Fruit fly (Drosophila melanogaster) whole organism, embryonic: ENCODE data around the gene Obp93a.
A peak's percentile ranks its signal among the peaks of the same experiment; 100 is the strongest.

Source experiments
- CG10274 ChIP-seq: fragments of 200-800 bp; sonication (Bioruptor generic); optimal IDR thresholded peaks from 3 replicates; lab custom pipeline; 2017; ENCODE audit warnings: missing biosample characterization, mild to moderate bottlenecking, missing genetic modification characterization
- CG34224 ChIP-seq: fragments of 200-800 bp; sonication (Bioruptor generic); IDR thresholded peaks from 3 replicates; pipeline ENCODE4 v1.3.6; 2022; ENCODE audit warnings: missing biosample characterization, missing genetic modification characterization; ENCODE audit not compliant: partially characterized antibody
- CG7271 ChIP-seq: fragments of 200-800 bp; sonication (Bioruptor generic); optimal IDR thresholded peaks from 2 replicates; lab custom pipeline; 2018; ENCODE audit warnings: missing biosample characterization, mild to moderate bottlenecking, missing genetic modification characterization, moderate library complexity
- Dbx ChIP-seq: fragments of 200-800 bp; sonication (Bioruptor generic); IDR thresholded peaks from 3 replicates; pipeline ENCODE4 v1.3.6; 2022; ENCODE audit warnings: missing biosample characterization, missing genetic modification characterization
- Hmr ChIP-seq: fragments of 200-800 bp; sonication (Bioruptor generic); optimal IDR thresholded peaks from 3 replicates; lab custom pipeline; 2017; ENCODE audit warnings: mild to moderate bottlenecking, missing biosample characterization, missing genetic modification reagents, missing genetic modification characterization
- caup ChIP-seq: fragments of 200-800 bp; sonication (Bioruptor generic); optimal IDR thresholded peaks from 3 replicates; lab custom pipeline; 2017; ENCODE audit warnings: missing biosample characterization, mild to moderate bottlenecking, missing genetic modification characterization, moderate library complexity; ENCODE audit not compliant: severe bottlenecking
- crc ChIP-seq: fragments of 200-800 bp; sonication (Bioruptor generic); optimal IDR thresholded peaks from 2 replicates; lab custom pipeline; 2016; ENCODE audit warnings: missing biosample characterization, missing genetic modification characterization
- hkb ChIP-seq, 2 experiments: fragments of 200-800 bp in 1 of 2; fragments of >200 bp in 1 of 2; sonication (Bioruptor generic) in 1 of 2; IDR thresholded peaks in 1 of 2; optimal IDR thresholded peaks in 1 of 2; 2 replicates each; pipeline versions ENCODE4 v1.3.6 to Lab custom; 2017 to 2022; ENCODE audit warnings: missing biosample characterization in 1 of 2, missing genetic modification characterization in 1 of 2
- p53 ChIP-seq: fragments of 200-800 bp; sonication (Bioruptor generic); optimal IDR thresholded peaks from 2 replicates; lab custom pipeline; 2016; ENCODE audit warnings: missing biosample characterization, missing genetic modification characterization
- pnt ChIP-seq: fragments of 200-800 bp; sonication (Bioruptor generic); optimal IDR thresholded peaks from 3 replicates; lab custom pipeline; 2016; ENCODE audit warnings: missing biosample characterization, missing genetic modification characterization

DNA sequence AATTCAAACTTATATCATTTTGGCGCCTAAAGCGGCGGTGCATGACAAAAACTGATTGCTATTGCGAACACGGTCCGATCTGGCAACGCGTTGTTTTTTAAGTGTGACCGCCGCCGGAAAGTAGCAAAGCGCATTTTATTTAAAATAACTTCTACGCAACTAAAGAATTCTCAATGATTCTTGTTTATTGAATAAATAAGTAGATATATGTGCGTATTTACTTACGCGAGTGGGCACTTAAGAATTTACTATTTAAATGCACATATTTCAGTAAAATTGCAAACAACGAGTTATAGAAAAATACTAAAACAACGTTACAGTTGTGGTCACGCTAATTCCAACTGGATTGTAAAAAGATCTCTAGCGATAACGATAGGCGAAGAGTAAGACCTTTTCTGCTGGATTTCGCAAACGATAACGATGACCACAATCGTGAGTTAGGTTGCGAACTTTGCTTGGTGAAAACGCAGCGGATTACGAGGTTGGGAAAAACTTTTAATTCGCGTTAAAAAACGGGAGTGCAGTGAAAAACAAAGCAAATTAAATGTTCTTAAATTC, 26.5 kb upstream of the Obp93a start:
- TF ChIP-seq pnt (GFP tag; lab: Kevin White, UChicago) (peak; percentile 3), CG7271 (no peak), Dbx (no peak), p53 (GFP tag; lab: Kevin White, UChicago) (no peak), crc (no peak), CG10274 (no peak), caup (GFP tag; lab: Kevin White, UChicago) (no peak), CG34224 (peak; percentile 67), hkb (optimal IDR thresholded peaks at IDR 0.05; lab: Kevin White, UChicago) (peak; percentile 66), hkb (GFP tag; IDR thresholded peaks at IDR 0.05; lab: Robert Waterston, UW) (no peak), Hmr (GFP tag; lab: Kevin White, UChicago) (peak; percentile 61)
